Worm (Caenorhabditis elegans) whole organism, early embryonic: ENCODE data around the gene nhr-106.

ENCODE experiments used
- B0310.2 ChIP-seq: sonication (generic microtip); optimal IDR thresholded peaks from 2 replicates; lab custom pipeline; 2016; ENCODE audit warnings: mild to moderate bottlenecking, missing genetic modification characterization, missing compliant biosample characterization
- ama-1 ChIP-seq: fragments of 150-350 bp; optimal IDR thresholded peaks from 2 replicates; lab custom pipeline; 2014
- ceh-13 ChIP-seq: fragments of 200-800 bp; sonication (Bioruptor generic); optimal IDR thresholded peaks from 2 replicates; lab custom pipeline; 2018; ENCODE audit warnings: mild to moderate bottlenecking, missing genetic modification characterization, missing compliant biosample characterization
- ets-7 ChIP-seq: sonication (generic microtip); optimal IDR thresholded peaks from 2 replicates; lab custom pipeline; 2016; ENCODE audit warnings: missing genotype, missing genetic modification characterization, missing compliant biosample characterization
- hnd-1 ChIP-seq: sonication (generic microtip); optimal IDR thresholded peaks from 2 replicates; lab custom pipeline; 2016; ENCODE audit warnings: missing genetic modification characterization, missing compliant biosample characterization
- pes-1 ChIP-seq: fragments of 200-800 bp; sonication (Bioruptor generic); IDR thresholded peaks from 2 replicates; pipeline ENCODE4 v1.3.6; 2022; ENCODE audit warnings: missing genetic modification reagents, missing genetic modification characterization, missing compliant biosample characterization
- scrt-1 ChIP-seq: fragments of 200-800 bp; sonication (Bioruptor generic); IDR thresholded peaks from 2 replicates; pipeline ENCODE4 v1.3.6; 2022; ENCODE audit warnings: missing genetic modification characterization, missing compliant biosample characterization
- tbx-37 ChIP-seq: fragments of 200-800 bp; sonication (Bioruptor generic); conservative IDR thresholded peaks from 2 replicates; pipeline ENCODE4 v1.3.6; 2022; ENCODE audit warnings: missing genetic modification reagents, missing genetic modification characterization, missing compliant biosample characterization

ce11 chrV:457839-458238, 31.6 kb upstream of the nhr-106 start:
- TF ChIP-seq ama-1 (lab: Kevin White, UChicago) (no peak), ets-7 (tag; lab: Kevin White, UChicago) (no peak), B0310.2 (no peak), tbx-37 (GFP tag; lab: Robert Waterston, UW) (no peak), scrt-1 (no peak), pes-1 (GFP tag; lab: Robert Waterston, UW) (no peak), hnd-1 (tag; lab: Kevin White, UChicago) (no peak), ceh-13 (GFP tag; lab: Kevin White, UChicago) (no peak)
